Worm (Caenorhabditis elegans): Measurements from ENCODE around the gene cht-4.

- TF ChIP-seq flt-1 (GFP tag; IDR thresholded peaks at IDR 0.05), result no peak
- TF ChIP-seq T22C8.4 (GFP tag; IDR thresholded peaks at IDR 0.05), result no peak
- no peak for TF ChIP-seq med-1 (GFP tag; optimal IDR thresholded peaks at IDR 0.05; ENCODE audit: insufficient read depth)
- TF ChIP-seq ref-1 (GFP tag; conservative IDR thresholded peaks at IDR 0.05), result no peak
- no peak for TF ChIP-seq klf-2 (GFP tag; conservative IDR thresholded peaks at IDR 0.05)
- TF ChIP-seq cog-1 (tag; optimal IDR thresholded peaks at IDR 0.05), result no peak
- no peak for TF ChIP-seq ztf-23 (GFP tag; IDR thresholded peaks at IDR 0.05)
- TF ChIP-seq tab-1 (GFP tag; IDR thresholded peaks at IDR 0.05), result no peak
These were observed 18.9 kb downstream of the cht-4 start for ce11 chrIII:1638345-1638744.

Data from whole organism, midembryonic.